Worm (Caenorhabditis elegans) whole organism, early embryonic: ENCODE measurements around the gene srz-67.

Source experiments
- hmbx-1 ChIP-seq: sonication (generic microtip); optimal IDR thresholded peaks from 2 replicates; lab custom pipeline; 2016; ENCODE audit warnings: mild to moderate bottlenecking, missing genetic modification characterization, missing compliant biosample characterization
- tbx-37 ChIP-seq: fragments of 200-800 bp; sonication (Bioruptor generic); conservative IDR thresholded peaks from 2 replicates; pipeline ENCODE4 v1.3.6; 2022; ENCODE audit warnings: missing genetic modification reagents, missing genetic modification characterization, missing compliant biosample characterization

DNA sequence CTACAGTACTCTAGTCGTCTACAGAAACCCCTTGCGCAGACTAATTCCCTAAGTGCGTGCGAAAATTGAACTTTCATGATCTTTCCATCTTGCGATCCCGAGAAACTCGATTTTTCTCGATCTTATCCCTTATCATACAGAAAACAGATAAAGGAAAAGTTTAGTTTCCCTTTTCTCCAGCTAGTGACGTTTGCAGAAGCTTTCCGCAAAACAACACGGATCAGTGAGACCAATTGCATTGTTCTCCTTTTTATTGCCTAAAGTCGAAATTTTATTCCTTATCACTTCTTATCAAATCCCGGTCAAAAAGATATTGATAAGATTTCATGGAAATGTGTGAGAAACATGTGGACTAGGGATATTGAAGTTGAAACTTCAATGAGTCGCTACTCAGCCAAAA, 4.9 kb upstream of the srz-67 start:
- TF ChIP-seq hmbx-1 (no peak), tbx-37 (GFP tag; lab: Robert Waterston, UW) (no peak)
